Worm (Caenorhabditis elegans) whole organism, late embryonic: ENCODE measurements around the gene C33H5.2.

ENCODE experiments used
- C08G9.2 ChIP-seq: sonication (generic microtip); optimal IDR thresholded peaks from 2 replicates; lab custom pipeline; 2016; ENCODE audit warnings: mild to moderate bottlenecking, missing genetic modification characterization, moderate library complexity, missing compliant biosample characterization
- C38D4.7 ChIP-seq: fragments of 200-800 bp; sonication (Bioruptor generic); optimal IDR thresholded peaks from 2 replicates; lab custom pipeline; 2018; ENCODE audit warnings: mild to moderate bottlenecking, missing genetic modification characterization, moderate library complexity, missing compliant biosample characterization
- K02D7.2 ChIP-seq: sonication (generic microtip); optimal IDR thresholded peaks from 2 replicates; lab custom pipeline; 2017; ENCODE audit warnings: mild to moderate bottlenecking, missing genetic modification characterization, missing compliant biosample characterization
- K09A11.1 ChIP-seq: sonication (generic microtip); optimal IDR thresholded peaks from 2 replicates; lab custom pipeline; 2017; ENCODE audit warnings: antibody characterized with exemption, mild to moderate bottlenecking, missing genetic modification characterization, missing compliant biosample characterization; ENCODE audit not compliant: insufficient read depth
- Y22D7AL.16 ChIP-seq: sonication (generic microtip); optimal IDR thresholded peaks from 2 replicates; lab custom pipeline; 2016; ENCODE audit warnings: missing genetic modification characterization, missing compliant biosample characterization
- ahr-1 ChIP-seq: sonication (generic microtip); optimal IDR thresholded peaks from 2 replicates; lab custom pipeline; 2016; ENCODE audit warnings: missing genetic modification characterization, missing compliant biosample characterization
- ceh-14 ChIP-seq: sonication (generic microtip); optimal IDR thresholded peaks from 2 replicates; lab custom pipeline; 2016; ENCODE audit warnings: missing genotype, missing genetic modification characterization, missing compliant biosample characterization
- ceh-18 ChIP-seq: sonication (generic microtip); optimal IDR thresholded peaks from 2 replicates; lab custom pipeline; 2016; ENCODE audit warnings: missing genetic modification characterization, missing compliant biosample characterization
- ceh-19 ChIP-seq: fragments of 200-800 bp; sonication (Bioruptor generic); optimal IDR thresholded peaks from 2 replicates; lab custom pipeline; 2018; ENCODE audit warnings: mild to moderate bottlenecking, missing genetic modification characterization, missing compliant biosample characterization
- ceh-22 ChIP-seq: sonication (generic microtip); optimal IDR thresholded peaks from 2 replicates; lab custom pipeline; 2017; ENCODE audit warnings: missing biosample characterization, missing genetic modification characterization
- ceh-24 ChIP-seq: sonication (generic microtip); optimal IDR thresholded peaks from 2 replicates; lab custom pipeline; 2016; ENCODE audit warnings: mild to moderate bottlenecking, missing genetic modification characterization, missing compliant biosample characterization
- ceh-31 ChIP-seq: sonication (generic microtip); optimal IDR thresholded peaks from 2 replicates; lab custom pipeline; 2016; ENCODE audit warnings: missing genetic modification characterization, missing compliant biosample characterization
- ceh-34 ChIP-seq: sonication (generic microtip); optimal IDR thresholded peaks from 2 replicates; lab custom pipeline; 2016; ENCODE audit warnings: mild to moderate bottlenecking, missing genetic modification characterization, missing compliant biosample characterization
- ceh-48 ChIP-seq: sonication (generic microtip); optimal IDR thresholded peaks from 2 replicates; lab custom pipeline; 2016; ENCODE audit warnings: missing genetic modification characterization, inconsistent platforms, missing compliant biosample characterization
- dve-1 ChIP-seq: sonication (generic microtip); optimal IDR thresholded peaks from 2 replicates; lab custom pipeline; 2017; ENCODE audit warnings: antibody characterized with exemption, mild to moderate bottlenecking, missing genetic modification characterization, missing compliant biosample characterization
- elt-2 ChIP-seq: sonication (generic microtip); optimal IDR thresholded peaks from 2 replicates; lab custom pipeline; 2016; ENCODE audit warnings: missing genetic modification reagents, missing genetic modification characterization, missing compliant biosample characterization
- hlh-13 ChIP-seq: fragments of 200-800 bp; sonication (Bioruptor generic); optimal IDR thresholded peaks from 2 replicates; lab custom pipeline; 2018; ENCODE audit warnings: mild to moderate bottlenecking, missing genetic modification characterization, missing compliant biosample characterization
- hlh-15 ChIP-seq: sonication (generic microtip); optimal IDR thresholded peaks from 2 replicates; lab custom pipeline; 2016; ENCODE audit warnings: missing genetic modification characterization, missing compliant biosample characterization
- hlh-30 ChIP-seq: sonication (generic microtip); optimal IDR thresholded peaks from 2 replicates; lab custom pipeline; 2017; ENCODE audit warnings: antibody characterized with exemption, missing genetic modification characterization, missing compliant biosample characterization; ENCODE audit not compliant: insufficient read depth
- hlh-6 ChIP-seq: sonication (generic microtip); optimal IDR thresholded peaks from 2 replicates; lab custom pipeline; 2016; ENCODE audit warnings: missing genotype, missing genetic modification characterization, missing compliant biosample characterization
- hlh-8 ChIP-seq: sonication (generic microtip); optimal IDR thresholded peaks from 2 replicates; lab custom pipeline; 2016; ENCODE audit warnings: missing genotype, missing genetic modification characterization, missing compliant biosample characterization
- mec-3 ChIP-seq: sonication (generic microtip); optimal IDR thresholded peaks from 2 replicates; lab custom pipeline; 2016; ENCODE audit warnings: borderline replicate concordance, missing genetic modification characterization, missing compliant biosample characterization
- nfya-1 ChIP-seq: sonication (generic microtip); optimal IDR thresholded peaks from 2 replicates; lab custom pipeline; 2017; ENCODE audit warnings: missing genetic modification characterization, mild to moderate bottlenecking, missing compliant biosample characterization, antibody characterized with exemption, moderate library complexity
- nhr-232 ChIP-seq: sonication (generic microtip); optimal IDR thresholded peaks from 2 replicates; lab custom pipeline; 2016; ENCODE audit warnings: missing genetic modification characterization, missing compliant biosample characterization
- odd-2 ChIP-seq: sonication (generic microtip); optimal IDR thresholded peaks from 2 replicates; lab custom pipeline; 2017; ENCODE audit warnings: antibody characterized with exemption, mild to moderate bottlenecking, missing genetic modification characterization, missing compliant biosample characterization
- pat-9 ChIP-seq: fragments of 200-800 bp; sonication (Bioruptor generic); optimal IDR thresholded peaks from 2 replicates; lab custom pipeline; 2018; ENCODE audit warnings: mild to moderate bottlenecking, missing genetic modification characterization, moderate library complexity, missing compliant biosample characterization
- pha-2 ChIP-seq: sonication (generic microtip); optimal IDR thresholded peaks from 2 replicates; lab custom pipeline; 2017; ENCODE audit warnings: mild to moderate bottlenecking, missing genetic modification characterization, missing compliant biosample characterization
- pqm-1 ChIP-seq: sonication (generic microtip); optimal IDR thresholded peaks from 2 replicates; lab custom pipeline; 2016; ENCODE audit warnings: missing genetic modification characterization, missing compliant biosample characterization
- ref-2 ChIP-seq: sonication (generic microtip); optimal IDR thresholded peaks from 2 replicates; lab custom pipeline; 2016; ENCODE audit warnings: missing genetic modification characterization, missing compliant biosample characterization
- rnt-1 ChIP-seq: sonication (generic microtip); optimal IDR thresholded peaks from 2 replicates; lab custom pipeline; 2016; ENCODE audit warnings: missing genetic modification characterization, missing compliant biosample characterization
- sox-2 ChIP-seq: fragments of 200-800 bp; sonication (Bioruptor generic); IDR thresholded peaks from 2 replicates; pipeline ENCODE4 v1.3.6; 2022; ENCODE audit warnings: missing genetic modification reagents, missing genetic modification characterization, missing compliant biosample characterization
- tbx-2 ChIP-seq: sonication (generic microtip); optimal IDR thresholded peaks from 2 replicates; lab custom pipeline; 2016; ENCODE audit warnings: missing genetic modification characterization, missing compliant biosample characterization
- unc-42 ChIP-seq: sonication (generic microtip); optimal IDR thresholded peaks from 2 replicates; lab custom pipeline; 2016; ENCODE audit warnings: missing genotype, missing genetic modification characterization, missing compliant biosample characterization
- unc-55 ChIP-seq: sonication (generic microtip); optimal IDR thresholded peaks from 2 replicates; lab custom pipeline; 2017; ENCODE audit warnings: missing biosample characterization, missing genetic modification reagents, missing genetic modification characterization
- unc-86 ChIP-seq: sonication (generic microtip); optimal IDR thresholded peaks from 2 replicates; lab custom pipeline; 2016; ENCODE audit warnings: missing genetic modification characterization, missing compliant biosample characterization
- zip-5 ChIP-seq: sonication (generic microtip); optimal IDR thresholded peaks from 2 replicates; lab custom pipeline; 2016; ENCODE audit warnings: missing genetic modification characterization, missing compliant biosample characterization

C33H5.2 gene

ce11 chrIV:7790151-7790691 lies 14.6 kb upstream of the C33H5.2 start:
- TF ChIP-seq hlh-8 (tag; lab: Kevin White, UChicago) (no peak), hlh-6 (tag; lab: Kevin White, UChicago) (peak; percentile 10)
- TF ChIP-seq, all 69 proteins: peak for 1

DNA sequence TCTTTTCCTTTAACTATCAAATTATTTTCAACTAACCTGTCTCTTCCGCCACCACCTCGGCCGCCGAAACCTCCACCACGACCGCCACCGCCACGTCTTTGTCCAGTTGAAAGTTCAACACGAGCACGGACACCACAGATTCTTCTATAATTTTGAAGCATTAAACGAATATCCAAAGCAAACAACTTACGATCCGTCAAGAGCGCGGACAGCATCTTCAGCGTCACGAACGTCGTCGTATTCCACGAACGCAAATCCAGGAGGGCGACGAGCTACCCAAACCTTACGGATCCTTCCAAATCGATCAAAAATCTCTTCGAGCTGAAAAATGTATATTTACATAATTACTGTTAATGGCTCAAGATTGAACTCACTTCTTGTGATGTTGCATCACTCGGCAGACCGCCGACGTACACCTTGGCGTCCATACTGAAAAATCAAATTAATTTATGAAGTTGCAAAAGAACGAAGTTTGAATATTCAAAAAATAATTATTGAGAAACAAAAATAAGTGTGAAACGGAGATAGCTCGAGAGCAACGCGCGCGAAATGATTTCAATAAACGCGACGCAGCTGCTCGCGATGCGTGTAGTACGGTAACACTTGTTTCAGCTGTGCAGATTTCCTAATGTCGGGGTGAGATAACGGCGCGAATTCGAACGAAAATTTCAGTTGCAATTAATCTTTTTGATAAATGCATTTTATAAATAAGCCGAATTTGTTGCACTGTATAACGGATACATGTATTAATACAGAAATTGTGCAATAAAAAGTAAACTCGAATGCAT lies 13.8 kb upstream of the C33H5.2 start, which contains the start of gene rsp-6:
TSS of gene rsp-6 (minus strand) at position 429 of the 788 bp plus-strand sequence.
- TF ChIP-seq ceh-18 (tag; lab: Kevin White, UChicago): peak; percentile 71
- TF ChIP-seq unc-42 (tag; lab: Kevin White, UChicago): peak; percentile 88
- TF ChIP-seq elt-2 (tag; lab: Kevin White, UChicago): peak; percentile 73
- peak; percentile 9 for TF ChIP-seq ceh-48
- TF ChIP-seq K09A11.1 (tag; lab: Kevin White, UChicago): no peak
- TF ChIP-seq ceh-31 (tag; lab: Kevin White, UChicago): peak; percentile 82
- no peak for TF ChIP-seq ahr-1 (tag; lab: Kevin White, UChicago)
- peak; percentile 75 for TF ChIP-seq dve-1
- TF ChIP-seq mec-3 (tag; lab: Kevin White, UChicago): no peak
- peak; percentile 52 for TF ChIP-seq ceh-14
- peak; percentile 83 for TF ChIP-seq unc-55 (GFP tag; lab: Kevin White, UChicago)
- peak; percentile 47 for TF ChIP-seq ceh-34 (tag; lab: Kevin White, UChicago)
- TF ChIP-seq nfya-1 (tag; lab: Kevin White, UChicago): peak; percentile 95
- TF ChIP-seq tbx-2 (tag; lab: Kevin White, UChicago): peak; percentile 79
- TF ChIP-seq hlh-30 (tag; lab: Kevin White, UChicago): peak; percentile 25
- peak; percentile 53 for TF ChIP-seq ref-2 (tag; lab: Kevin White, UChicago)
- TF ChIP-seq rnt-1 (tag; lab: Kevin White, UChicago): no peak
- peak; percentile 60 for TF ChIP-seq unc-86 (tag; lab: Kevin White, UChicago)
- TF ChIP-seq C38D4.7 (GFP tag; lab: Kevin White, UChicago): no peak

- TF ChIP-seq Y22D7AL.16 (tag; lab: Kevin White, UChicago) (no peak), ceh-19 (GFP tag; lab: Kevin White, UChicago) (no peak), zip-5 (no peak)
These were observed 12.9 kb upstream of the C33H5.2 start, which contains the start of gene C33H5.13 for ce11 chrIV:7791821-7792446. C33H5.13 (minus strand) TSS chrIV:7792263.

ce11 chrIV:7794709-7795108 lies 10.1 kb upstream of the C33H5.2 start, which contains the start of gene ntp-1:
ntp-1 (minus strand) TSS chrIV:7794809.
- TF ChIP-seq ceh-14: no peak
- no peak for TF ChIP-seq hlh-13 (GFP tag; lab: Kevin White, UChicago)
- no peak for TF ChIP-seq unc-55 (GFP tag; lab: Kevin White, UChicago)
- no peak for TF ChIP-seq ceh-22 (tag; lab: Kevin White, UChicago)
- no peak for TF ChIP-seq hlh-15
- TF ChIP-seq K02D7.2: no peak
- no peak for TF ChIP-seq pat-9 (tag; lab: Kevin White, UChicago)
- TF ChIP-seq nhr-232 (tag; lab: Kevin White, UChicago): no peak
- no peak for TF ChIP-seq pqm-1 (tag; lab: Kevin White, UChicago)
- no peak for TF ChIP-seq ceh-24 (tag; lab: Kevin White, UChicago)
- no peak for TF ChIP-seq pha-2 (tag; lab: Kevin White, UChicago)
- TF ChIP-seq C08G9.2 (tag; lab: Kevin White, UChicago): no peak
- no peak for TF ChIP-seq mec-3 (tag; lab: Kevin White, UChicago)
- no peak for TF ChIP-seq odd-2 (tag; lab: Kevin White, UChicago)
- TF ChIP-seq sox-2: no peak
- TF ChIP-seq ceh-48: no peak
